Worm (Caenorhabditis elegans): ENCODE data around the gene ZK813.3.

ZK813.3 gene

DNA sequence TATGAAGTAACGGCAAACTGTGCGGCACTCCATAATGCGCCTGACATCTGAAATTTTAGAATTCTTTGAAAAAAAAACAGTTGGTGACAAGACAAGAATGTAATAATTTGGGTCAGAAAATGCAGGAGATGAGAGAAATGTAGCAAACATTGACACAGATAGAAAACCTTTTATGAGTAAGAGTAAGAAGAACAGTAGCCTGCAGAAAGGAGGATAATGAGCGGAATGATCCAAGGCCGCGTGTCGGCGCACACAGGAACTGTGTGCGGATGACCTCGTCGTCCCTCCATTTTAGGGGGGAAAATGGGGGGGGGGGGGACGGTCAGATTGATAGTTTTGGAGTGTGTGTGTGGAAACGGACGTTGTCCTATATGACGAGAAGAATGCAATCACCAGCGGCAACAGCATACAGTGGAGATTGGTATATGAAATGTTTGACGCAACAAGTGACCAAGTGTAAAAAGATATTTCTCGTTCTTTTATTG is 26.9 kb upstream of the ZK813.3 start, which contains the start of gene dhs-27:
Gene dhs-27 (minus strand): TSS at position 51 of the 485 bp plus-strand sequence.
- no peak for TF ChIP-seq tab-1 (GFP tag; IDR thresholded peaks at IDR 0.05)
- TF ChIP-seq med-1 (GFP tag; optimal IDR thresholded peaks at IDR 0.05; ENCODE audit: insufficient read depth), result no peak
- no peak for TF ChIP-seq flt-1 (GFP tag; IDR thresholded peaks at IDR 0.05)
- TF ChIP-seq ztf-23 (GFP tag; IDR thresholded peaks at IDR 0.05), result no peak
- TF ChIP-seq cog-1 (tag; optimal IDR thresholded peaks at IDR 0.05), result no peak
- TF ChIP-seq klf-2 (GFP tag; conservative IDR thresholded peaks at IDR 0.05), result no peak
- no peak for TF ChIP-seq ref-1 (GFP tag; conservative IDR thresholded peaks at IDR 0.05)
- TF ChIP-seq ztf-29 (GFP tag; IDR thresholded peaks at IDR 0.05), result no peak
- TF ChIP-seq T22C8.4 (GFP tag; IDR thresholded peaks at IDR 0.05), result no peak

DNA sequence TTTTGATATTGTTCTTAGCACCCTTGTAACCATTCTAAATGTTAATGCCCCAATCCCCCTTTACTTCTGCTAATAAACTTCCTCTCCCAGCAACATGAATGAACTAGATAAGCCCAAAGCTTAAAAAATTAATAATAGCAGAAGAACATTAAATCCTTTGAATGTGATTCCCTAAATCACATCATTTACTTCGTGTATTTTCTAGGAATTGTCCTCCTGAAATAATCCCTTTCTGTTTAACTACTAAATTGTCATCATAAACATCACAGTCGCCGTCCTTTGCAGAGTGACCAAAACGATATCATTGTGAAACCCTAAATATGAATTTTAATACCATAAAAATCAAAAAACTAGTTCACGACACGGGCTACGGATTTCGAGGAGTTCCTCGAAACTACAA is 25.6 kb upstream of the ZK813.3 start:
- TF ChIP-seq med-1 (GFP tag; optimal IDR thresholded peaks at IDR 0.05; ENCODE audit: insufficient read depth), result no peak
- no peak for TF ChIP-seq tab-1 (GFP tag; IDR thresholded peaks at IDR 0.05)
- TF ChIP-seq T22C8.4 (GFP tag; IDR thresholded peaks at IDR 0.05), result no peak
- no peak for TF ChIP-seq klf-2 (GFP tag; conservative IDR thresholded peaks at IDR 0.05)
- TF ChIP-seq cog-1 (tag; optimal IDR thresholded peaks at IDR 0.05), result no peak
- TF ChIP-seq ref-1 (GFP tag; conservative IDR thresholded peaks at IDR 0.05), result no peak
- no peak for TF ChIP-seq ztf-23 (GFP tag; IDR thresholded peaks at IDR 0.05)
- TF ChIP-seq ztf-29 (GFP tag; IDR thresholded peaks at IDR 0.05), result no peak
- no peak for TF ChIP-seq flt-1 (GFP tag; IDR thresholded peaks at IDR 0.05)

DNA sequence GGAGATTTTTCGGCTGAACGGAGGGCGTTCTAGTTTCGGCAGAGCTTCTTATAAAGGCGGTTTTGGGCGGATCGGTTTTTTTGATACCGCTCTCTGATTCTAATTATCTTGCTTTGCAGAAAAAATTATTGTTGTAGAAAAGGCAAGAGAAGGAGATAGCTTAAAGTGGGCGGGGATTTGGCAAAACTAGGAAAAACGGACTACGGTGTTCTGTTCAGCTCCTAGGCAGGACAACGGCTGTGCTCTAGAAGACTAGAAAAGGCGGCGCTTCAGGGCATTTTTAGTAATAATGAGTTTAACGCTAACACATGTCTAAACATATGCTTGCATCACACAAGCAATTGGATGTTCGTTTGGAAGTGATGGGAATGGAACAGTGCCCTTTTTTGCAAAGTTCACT is 22.6 kb upstream of the ZK813.3 start, which contains the start of gene C04F6.7:
Gene C04F6.7 (minus strand): TSS at position 101 of the 400 bp plus-strand sequence.
- TF ChIP-seq flt-1 (GFP tag; IDR thresholded peaks at IDR 0.05) (no peak), T22C8.4 (GFP tag; IDR thresholded peaks at IDR 0.05) (no peak), ref-1 (GFP tag; conservative IDR thresholded peaks at IDR 0.05) (no peak), klf-2 (GFP tag; conservative IDR thresholded peaks at IDR 0.05) (no peak), ztf-23 (GFP tag; IDR thresholded peaks at IDR 0.05) (no peak), cog-1 (tag; optimal IDR thresholded peaks at IDR 0.05) (no peak), med-1 (GFP tag; optimal IDR thresholded peaks at IDR 0.05; ENCODE audit: insufficient read depth) (no peak), ztf-29 (GFP tag; IDR thresholded peaks at IDR 0.05) (no peak), tab-1 (GFP tag; IDR thresholded peaks at IDR 0.05) (no peak)

DNA sequence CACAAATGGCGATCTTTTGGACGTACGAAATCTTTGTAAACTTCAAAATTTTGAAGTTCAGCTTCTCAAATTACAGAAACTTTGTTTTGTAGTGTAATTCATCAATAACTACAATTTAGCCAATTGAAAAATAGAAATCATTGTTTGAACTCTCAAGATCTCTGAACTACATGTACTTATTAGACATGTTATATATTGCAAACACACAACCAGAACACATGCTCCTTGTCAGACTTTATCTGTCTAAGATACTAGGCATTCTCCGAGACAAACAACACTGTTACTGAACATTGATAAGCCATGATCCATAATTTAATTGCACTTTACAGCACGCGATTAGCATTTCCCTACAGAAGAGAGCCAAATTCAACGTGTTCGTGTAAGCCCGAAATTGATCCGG is 17.1 kb upstream of the ZK813.3 start, which contains the start of gene ZK813.6:
Gene ZK813.6 (plus strand): TSS at position 301 of the 400 bp plus-strand sequence.
- TF ChIP-seq flt-1 (GFP tag; IDR thresholded peaks at IDR 0.05), result no peak
- no peak for TF ChIP-seq ref-1 (GFP tag; conservative IDR thresholded peaks at IDR 0.05)
- no peak for TF ChIP-seq cog-1 (tag; optimal IDR thresholded peaks at IDR 0.05)
- no peak for TF ChIP-seq tab-1 (GFP tag; IDR thresholded peaks at IDR 0.05)
- TF ChIP-seq klf-2 (GFP tag; conservative IDR thresholded peaks at IDR 0.05), result no peak
- no peak for TF ChIP-seq ztf-29 (GFP tag; IDR thresholded peaks at IDR 0.05)
- TF ChIP-seq T22C8.4 (GFP tag; IDR thresholded peaks at IDR 0.05), result no peak
- TF ChIP-seq ztf-23 (GFP tag; IDR thresholded peaks at IDR 0.05), result no peak
- TF ChIP-seq med-1 (GFP tag; optimal IDR thresholded peaks at IDR 0.05; ENCODE audit: insufficient read depth), result no peak

DNA sequence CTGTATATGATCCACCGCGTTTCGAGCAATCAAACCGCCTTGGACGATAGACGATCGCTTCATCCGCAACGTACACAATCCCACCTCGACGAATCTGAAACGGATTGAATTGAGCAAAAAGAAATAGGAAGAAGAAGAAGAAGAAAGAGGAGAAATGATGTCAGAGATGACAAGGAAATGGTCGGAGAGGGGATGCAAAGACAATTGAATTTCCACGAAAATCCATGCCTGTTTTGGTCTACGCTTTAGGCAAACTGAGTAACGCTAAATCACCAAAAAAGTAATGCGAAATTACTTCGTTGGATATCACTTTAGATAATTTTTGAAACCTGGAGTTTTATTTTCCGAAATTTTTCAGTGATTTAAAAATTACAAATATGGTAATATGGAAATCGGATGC is 12.5 kb upstream of the ZK813.3 start:
- TF ChIP-seq flt-1 (GFP tag; IDR thresholded peaks at IDR 0.05), result no peak
- no peak for TF ChIP-seq tab-1 (GFP tag; IDR thresholded peaks at IDR 0.05)
- no peak for TF ChIP-seq med-1 (GFP tag; optimal IDR thresholded peaks at IDR 0.05; ENCODE audit: insufficient read depth)

DNA sequence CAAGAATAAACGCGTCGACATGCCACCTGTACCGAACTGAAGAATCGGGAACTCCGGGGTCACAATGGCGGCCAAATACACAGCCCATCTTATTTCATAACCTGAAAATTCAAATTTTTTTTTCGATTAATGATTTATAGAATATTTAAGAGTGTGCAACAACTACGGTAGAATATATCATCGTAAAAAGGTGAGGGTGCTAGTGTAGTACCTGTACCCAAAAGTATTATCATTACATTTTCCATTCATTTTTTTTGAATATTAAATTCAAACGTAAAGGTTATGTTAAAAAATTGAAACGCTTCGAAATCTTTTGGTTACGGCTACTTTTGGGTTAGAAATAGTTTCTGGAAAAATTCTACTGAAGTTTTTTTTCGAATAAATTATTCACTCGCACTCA is 11.6 kb upstream of the ZK813.3 start, which contains the start of gene ZK813.4:
Gene ZK813.4 (minus strand): TSS at position 101 of the 400 bp plus-strand sequence.
- TF ChIP-seq med-1 (GFP tag; optimal IDR thresholded peaks at IDR 0.05; ENCODE audit: insufficient read depth) (no peak), ztf-29 (GFP tag; IDR thresholded peaks at IDR 0.05) (no peak)

DNA sequence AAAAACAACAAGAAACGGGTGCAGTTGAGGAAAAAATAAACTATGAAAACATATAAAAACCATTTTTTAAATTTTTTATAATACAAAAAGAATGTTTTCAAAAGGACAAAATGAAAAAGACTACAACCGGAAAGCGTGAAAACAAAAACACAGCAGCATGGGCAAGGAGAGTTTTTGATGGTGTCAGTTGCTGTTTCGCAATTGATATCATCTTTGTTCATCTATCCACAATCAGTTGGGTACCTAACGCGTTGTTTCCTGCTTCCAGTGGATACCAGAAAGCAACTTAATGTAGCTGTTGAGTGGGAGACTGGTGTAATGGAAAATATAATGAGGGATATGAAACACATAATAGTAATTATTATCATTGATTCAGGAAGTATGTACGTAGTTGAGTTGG is 1.8 kb upstream of the ZK813.3 start:
- no peak for TF ChIP-seq med-1 (GFP tag; optimal IDR thresholded peaks at IDR 0.05; ENCODE audit: insufficient read depth)
- TF ChIP-seq ztf-23 (GFP tag; IDR thresholded peaks at IDR 0.05), result no peak
- no peak for TF ChIP-seq ztf-29 (GFP tag; IDR thresholded peaks at IDR 0.05)
- TF ChIP-seq T22C8.4 (GFP tag; IDR thresholded peaks at IDR 0.05), result no peak
- TF ChIP-seq ref-1 (GFP tag; conservative IDR thresholded peaks at IDR 0.05), result no peak
- TF ChIP-seq tab-1 (GFP tag; IDR thresholded peaks at IDR 0.05), result no peak

DNA sequence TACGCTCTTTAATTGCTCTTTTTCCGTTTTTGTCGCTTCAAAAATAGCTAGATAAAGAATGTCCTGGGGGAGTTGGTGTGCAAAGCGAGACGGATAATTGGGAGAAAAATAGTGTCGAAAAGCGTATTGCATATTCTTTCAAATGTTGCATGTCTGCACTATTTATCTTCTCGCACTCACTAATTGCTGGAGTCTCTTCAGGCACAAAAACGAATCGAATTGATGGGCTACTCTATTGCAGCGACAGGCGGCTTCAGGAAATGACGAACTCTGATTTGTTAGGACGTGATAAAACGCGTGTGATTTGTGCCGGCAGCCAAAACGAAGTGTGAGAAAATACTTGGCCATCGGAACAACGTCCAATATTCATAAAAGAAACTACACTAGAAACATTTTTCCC is 1.3 kb upstream of the ZK813.3 start:
- TF ChIP-seq T22C8.4 (GFP tag; IDR thresholded peaks at IDR 0.05) (no peak), cog-1 (tag; optimal IDR thresholded peaks at IDR 0.05) (no peak), ztf-23 (GFP tag; IDR thresholded peaks at IDR 0.05) (no peak), klf-2 (GFP tag; conservative IDR thresholded peaks at IDR 0.05) (no peak), flt-1 (GFP tag; IDR thresholded peaks at IDR 0.05) (no peak), ztf-29 (GFP tag; IDR thresholded peaks at IDR 0.05) (no peak), tab-1 (GFP tag; IDR thresholded peaks at IDR 0.05) (no peak), med-1 (GFP tag; optimal IDR thresholded peaks at IDR 0.05; ENCODE audit: insufficient read depth) (no peak), ref-1 (GFP tag; conservative IDR thresholded peaks at IDR 0.05) (no peak)

DNA sequence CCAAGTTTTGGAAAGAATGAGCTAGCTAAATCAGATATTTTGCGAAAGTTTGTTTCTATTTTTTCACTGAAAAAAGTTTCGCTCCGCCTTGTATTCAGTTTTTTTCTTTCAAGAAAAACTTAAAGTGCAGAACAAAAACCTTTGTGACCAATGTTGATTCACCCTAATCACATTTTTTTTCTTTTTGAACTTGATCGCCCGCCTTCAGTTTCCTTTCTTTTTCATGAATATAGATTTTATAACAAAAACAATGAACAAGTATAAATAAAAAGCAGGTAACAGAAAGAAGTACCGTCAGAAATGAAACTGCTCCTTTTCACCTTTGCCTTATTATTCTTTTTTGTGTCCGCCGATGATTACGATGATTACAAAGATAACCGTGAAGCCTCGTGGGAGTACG is 1.9 kb downstream of the ZK813.3 start, which contains the start of gene ZK813.2:
Gene ZK813.2 (plus strand): TSS at position 301 of the 400 bp plus-strand sequence.
- TF ChIP-seq ztf-23 (GFP tag; IDR thresholded peaks at IDR 0.05) (no peak), klf-2 (GFP tag; conservative IDR thresholded peaks at IDR 0.05) (no peak), med-1 (GFP tag; optimal IDR thresholded peaks at IDR 0.05; ENCODE audit: insufficient read depth) (no peak), ref-1 (GFP tag; conservative IDR thresholded peaks at IDR 0.05) (no peak), T22C8.4 (GFP tag; IDR thresholded peaks at IDR 0.05) (no peak)

DNA sequence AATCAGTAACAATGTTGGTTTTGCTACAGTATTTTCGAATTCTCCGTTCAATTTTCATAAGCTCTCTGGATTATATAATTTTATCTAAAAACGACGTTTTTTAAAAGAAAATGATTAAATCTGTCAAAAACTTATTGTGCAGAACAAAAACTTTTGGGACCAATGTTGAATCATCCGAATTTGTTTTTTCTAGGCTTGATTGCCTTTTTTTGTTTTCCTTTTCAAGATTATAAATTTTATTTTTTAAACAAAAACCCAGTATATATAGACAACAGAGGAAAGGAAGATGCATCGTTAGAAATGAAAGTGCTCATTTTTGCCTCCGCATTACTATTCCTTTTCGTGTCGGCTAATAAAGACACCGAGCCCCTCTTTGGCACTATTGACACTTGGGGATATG is 2.9 kb downstream of the ZK813.3 start, which contains the start of gene ZK813.7:
Gene ZK813.7 (plus strand): TSS at position 301 of the 400 bp plus-strand sequence.
- TF ChIP-seq tab-1 (GFP tag; IDR thresholded peaks at IDR 0.05), result no peak
- TF ChIP-seq flt-1 (GFP tag; IDR thresholded peaks at IDR 0.05), result no peak
- TF ChIP-seq T22C8.4 (GFP tag; IDR thresholded peaks at IDR 0.05), result no peak
- no peak for TF ChIP-seq ztf-23 (GFP tag; IDR thresholded peaks at IDR 0.05)
- TF ChIP-seq med-1 (GFP tag; optimal IDR thresholded peaks at IDR 0.05; ENCODE audit: insufficient read depth), result no peak
- TF ChIP-seq ref-1 (GFP tag; conservative IDR thresholded peaks at IDR 0.05), result no peak
- no peak for TF ChIP-seq ztf-29 (GFP tag; IDR thresholded peaks at IDR 0.05)
- TF ChIP-seq cog-1 (tag; optimal IDR thresholded peaks at IDR 0.05), result no peak
- TF ChIP-seq klf-2 (GFP tag; conservative IDR thresholded peaks at IDR 0.05), result no peak
